Worm (Caenorhabditis elegans): ENCODE measurements around the gene fli-1.

fli-1 gene

DNA sequence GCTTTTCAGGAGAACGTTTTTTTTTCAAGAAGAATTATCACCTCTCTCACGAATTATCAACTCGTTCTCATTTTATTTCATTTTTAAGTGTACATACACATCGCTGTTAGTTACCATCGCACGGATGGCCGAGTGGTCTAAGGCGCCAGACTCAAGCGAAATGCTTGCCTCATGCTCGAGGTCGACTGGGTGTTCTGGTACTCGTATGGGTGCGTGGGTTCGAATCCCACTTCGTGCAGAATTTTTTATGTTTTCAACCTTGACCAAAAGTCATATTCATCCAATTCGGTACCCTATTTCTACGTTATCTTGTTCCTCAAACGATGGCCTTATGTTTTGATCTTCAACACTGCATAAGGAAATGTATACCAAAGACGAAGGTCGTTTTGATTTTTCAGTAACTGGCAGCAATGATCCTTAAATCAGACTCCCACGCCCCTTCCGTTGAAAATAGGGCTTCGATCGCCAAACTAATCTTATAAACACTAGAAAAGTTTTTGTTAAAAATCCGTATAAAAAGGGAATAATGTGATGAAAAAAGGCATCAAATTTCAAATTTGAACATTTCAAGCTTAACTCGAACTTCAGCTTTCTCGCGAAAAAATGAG, 44.2 kb downstream of the fli-1 start, which contains the start of gene fip-1 (continued):
- TF ChIP-seq pbrm-1 (GFP tag; IDR thresholded peaks at IDR 0.05) (peak; percentile 66), D2030.7 (GFP tag; IDR thresholded peaks at IDR 0.05) (peak; percentile 76), lin-26 (GFP tag; IDR thresholded peaks at IDR 0.05) (peak; percentile 92), snpc-4 (GFP tag; optimal IDR thresholded peaks at IDR 0.05) (peak; percentile 38), snpc-4 (tag; optimal IDR thresholded peaks at IDR 0.05) (peak in 3 of 4 experiments; percentile 27 to 56 (median 42)), nhr-179 (tag; optimal IDR thresholded peaks at IDR 0.05) (no peak), ztf-25 (GFP tag; IDR thresholded peaks at IDR 0.05) (0 out of 2 replicates have a peak, but pooled peaks have one; percentile 62), ZK185.1 (tag; optimal IDR thresholded peaks at IDR 0.05; ENCODE audit: poor library complexity, severe bottlenecking) (peak; percentile 49), mxl-1 (tag; optimal IDR thresholded peaks at IDR 0.05) (peak; percentile 71), rcor-1 (GFP tag; IDR thresholded peaks at IDR 0.05) (0 out of 2 replicates have a peak, but pooled peaks have one; percentile 18), ceh-79 (tag; optimal IDR thresholded peaks at IDR 0.05) (no peak), tbx-9 (tag; optimal IDR thresholded peaks at IDR 0.05; ENCODE audit: borderline replicate concordance) (no peak), bed-1 (GFP tag; IDR thresholded peaks at IDR 0.05) (0 out of 2 replicates have a peak, but pooled peaks have one; percentile 71), ztf-3 (GFP tag; optimal IDR thresholded peaks at IDR 0.05) (no peak), mes-4 (tag; optimal IDR thresholded peaks at IDR 0.05) (peak; percentile 53), F23B12.7 (tag; optimal IDR thresholded peaks at IDR 0.05; ENCODE audit: insufficient read depth) (peak; percentile 59), ztf-6 (GFP tag; IDR thresholded peaks at IDR 0.05) (0 out of 2 replicates have a peak, but pooled peaks have one; percentile 11), Y79H2A.3 (GFP tag; conservative IDR thresholded peaks at IDR 0.05) (no peak), ztf-28 (GFP tag; IDR thresholded peaks at IDR 0.05) (0 out of 2 replicates have a peak, but pooled peaks have one; percentile 28), F37B4.10 (GFP tag; IDR thresholded peaks at IDR 0.05) (no peak), hlh-12 (tag; optimal IDR thresholded peaks at IDR 0.05) (no peak), unc-130 (GFP tag; optimal IDR thresholded peaks at IDR 0.05) (no peak), fkh-3 (tag; optimal IDR thresholded peaks at IDR 0.05) (no peak), aptf-3 (GFP tag; IDR thresholded peaks at IDR 0.05) (0 out of 2 replicates have a peak, but pooled peaks have one; percentile 70)

DNA sequence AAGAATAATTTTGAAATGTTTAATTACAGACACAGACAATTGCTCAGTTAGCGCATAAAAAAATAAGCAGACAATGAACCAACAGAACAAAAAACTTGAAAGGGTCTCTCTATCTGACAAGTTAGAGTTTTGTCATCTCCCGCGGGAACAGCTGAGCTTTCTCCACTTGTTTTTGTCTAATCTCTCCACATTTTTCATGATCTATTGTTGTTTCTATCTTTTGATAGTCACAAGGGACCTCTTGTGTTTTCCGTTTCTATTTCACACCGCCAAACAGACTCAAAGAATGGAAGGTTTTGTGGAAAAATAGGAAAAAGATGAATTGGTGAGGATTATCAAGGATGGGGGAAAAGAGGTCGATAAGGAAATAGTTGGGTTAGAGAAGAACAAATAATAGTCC, 46.7 kb downstream of the fli-1 start:
- TF ChIP-seq B0019.2 (GFP tag; conservative IDR thresholded peaks at IDR 0.05) = no peak
- no peak for TF ChIP-seq nhr-80 (tag; optimal IDR thresholded peaks at IDR 0.05)
- no peak for TF ChIP-seq K12H6.12 (tag; optimal IDR thresholded peaks at IDR 0.05)
- no peak for TF ChIP-seq ztf-3 (GFP tag; optimal IDR thresholded peaks at IDR 0.05)
- no peak for TF ChIP-seq hmg-1.2 (GFP tag; IDR thresholded peaks at IDR 0.05)

ce11 chrIII:8630833-8631232, 52.7 kb downstream of the fli-1 start, which contains the start of gene dnj-10:
Gene dnj-10, plus strand, starts transcription at chrIII:8631165.
- TF ChIP-seq nfya-1 (tag; optimal IDR thresholded peaks at IDR 0.05; ENCODE audit: borderline replicate concordance, insufficient read depth) (no peak), ztf-18 (tag; optimal IDR thresholded peaks at IDR 0.05) (peak; percentile 1), F33H1.4 (GFP tag; IDR thresholded peaks at IDR 0.05) (peak; percentile 20; the same call in 1 of the 2 replicates), ceh-58 (GFP tag; IDR thresholded peaks at IDR 0.05) (no peak), hmg-1.2 (GFP tag; IDR thresholded peaks at IDR 0.05) (0 out of 2 replicates have a peak, but pooled peaks have one; percentile 31), efl-1 (GFP tag; optimal IDR thresholded peaks at IDR 0.05) (peak; percentile 24), dpl-1 (GFP tag; optimal IDR thresholded peaks at IDR 0.05) (peak; percentile 47), lag-1 (GFP tag; IDR thresholded peaks at IDR 0.05) (no peak), ZK185.1 (tag; optimal IDR thresholded peaks at IDR 0.05; ENCODE audit: poor library complexity, severe bottlenecking) (no peak), dox-1 (GFP tag; IDR thresholded peaks at IDR 0.05) (no peak; the same call in 1 of the 2 replicates), sdz-38 (tag; optimal IDR thresholded peaks at IDR 0.05) (no peak), Y53G8AR.9 (GFP tag; conservative IDR thresholded peaks at IDR 0.05) (0 out of 2 replicates have a peak, but pooled peaks have one; percentile 24), attf-5 (GFP tag; optimal IDR thresholded peaks at IDR 0.05) (peak; percentile 61), K12H6.12 (tag; optimal IDR thresholded peaks at IDR 0.05) (no peak), F55B11.4 (tag; optimal IDR thresholded peaks at IDR 0.05; ENCODE audit: borderline replicate concordance, insufficient read depth) (no peak), snpc-1.3 (tag; optimal IDR thresholded peaks at IDR 0.05; ENCODE audit: insufficient read depth) (no peak), ccch-3 (GFP tag; optimal IDR thresholded peaks at IDR 0.05) (no peak), lin-35 (GFP tag; optimal IDR thresholded peaks at IDR 0.05) (peak in 1 of 3 experiments; percentile 79), Y79H2A.3 (GFP tag; conservative IDR thresholded peaks at IDR 0.05) (peak; percentile 47; the same call in 1 of the 2 replicates), K11D2.4 (GFP tag; IDR thresholded peaks at IDR 0.05) (no peak), ekl-4 (GFP tag; IDR thresholded peaks at IDR 0.05) (peak; percentile 37; the same call in 1 of the 2 replicates)

Data from whole organism, young adult.